Fruit fly (Drosophila melanogaster): Measurements from ENCODE around the gene dpr15.

The dpr15 gene

dm6 chr3R:12158495-12158894, at the start of gene dpr15:
Gene dpr15 (minus strand): TSS chr3R:12158595.
- TF ChIP-seq CG4496 (GFP tag; IDR thresholded peaks at IDR 0.05) = no peak
- no peak for TF ChIP-seq Ets98B (GFP tag; IDR thresholded peaks at IDR 0.05)
- TF ChIP-seq CG10348 (GFP tag; IDR thresholded peaks at IDR 0.05) = no peak
- TF ChIP-seq CG8159 (tag; optimal IDR thresholded peaks at IDR 0.05) = no peak
- no peak for TF ChIP-seq gl (tag; optimal IDR thresholded peaks at IDR 0.05)
- TF ChIP-seq EcR (GFP tag; optimal IDR thresholded peaks at IDR 0.05) = no peak
- TF ChIP-seq Snoo (tag; optimal IDR thresholded peaks at IDR 0.05) = no peak
- no peak for TF ChIP-seq CG14655 (GFP tag; optimal IDR thresholded peaks at IDR 0.05)
- TF ChIP-seq CG15710 (tag; optimal IDR thresholded peaks at IDR 0.05) = no peak

- no peak for TF ChIP-seq CG8159 (tag; optimal IDR thresholded peaks at IDR 0.05)
- TF ChIP-seq CG13204 (GFP tag; optimal IDR thresholded peaks at IDR 0.05) = no peak
- TF ChIP-seq gl (tag; optimal IDR thresholded peaks at IDR 0.05) = no peak
- TF ChIP-seq fd96Ca (GFP tag; IDR thresholded peaks at IDR 0.05) = no peak
- no peak for TF ChIP-seq D1 (tag; optimal IDR thresholded peaks at IDR 0.05)
- no peak for TF ChIP-seq CG17806 (tag; optimal IDR thresholded peaks at IDR 0.05)
- TF ChIP-seq Ets98B (GFP tag; IDR thresholded peaks at IDR 0.05) = no peak
- TF ChIP-seq Pif1A (GFP tag; optimal IDR thresholded peaks at IDR 0.05) = no peak
- no peak for TF ChIP-seq CG12605 (GFP tag; IDR thresholded peaks at IDR 0.05)
- TF ChIP-seq CG34367 (tag; optimal IDR thresholded peaks at IDR 0.05) = no peak
- TF ChIP-seq CG15710 (tag; optimal IDR thresholded peaks at IDR 0.05) = no peak
- TF ChIP-seq CG4496 (GFP tag; IDR thresholded peaks at IDR 0.05) = no peak
- TF ChIP-seq EcR (GFP tag; optimal IDR thresholded peaks at IDR 0.05) = no peak
These were observed 39.2 kb upstream of the dpr15 start, which contains the start of gene Adk1 for dm6 chr3R:12197641-12198040. Gene Adk1 (plus strand): TSS chr3R:12197941.

dm6 chr3R:12196100-12196499, 37.7 kb upstream of the dpr15 start:
- TF ChIP-seq CG34367 (tag; optimal IDR thresholded peaks at IDR 0.05) (no peak), CG17806 (tag; optimal IDR thresholded peaks at IDR 0.05) (no peak), CG10348 (GFP tag; IDR thresholded peaks at IDR 0.05) (no peak), gl (tag; optimal IDR thresholded peaks at IDR 0.05) (no peak), CG12605 (GFP tag; IDR thresholded peaks at IDR 0.05) (no peak), CG8159 (tag; optimal IDR thresholded peaks at IDR 0.05) (peak; percentile 53), Pif1B (GFP tag; optimal IDR thresholded peaks at IDR 0.05) (no peak), CG4496 (GFP tag; IDR thresholded peaks at IDR 0.05) (0 out of 3 replicates have a peak, but pooled peaks have one; percentile 31), CG14655 (GFP tag; optimal IDR thresholded peaks at IDR 0.05) (peak; percentile 37), fd96Ca (GFP tag; IDR thresholded peaks at IDR 0.05) (no peak), Pif1A (GFP tag; optimal IDR thresholded peaks at IDR 0.05) (peak; percentile 8), CG15710 (tag; optimal IDR thresholded peaks at IDR 0.05) (peak; percentile 55)

- no peak for TF ChIP-seq CG32121 (GFP tag; IDR thresholded peaks at IDR 0.05)
- TF ChIP-seq fd96Ca (GFP tag; IDR thresholded peaks at IDR 0.05) = no peak
- TF ChIP-seq CG10348 (GFP tag; IDR thresholded peaks at IDR 0.05) = no peak
- no peak for TF ChIP-seq CG15710 (tag; optimal IDR thresholded peaks at IDR 0.05)
These were observed 36.5 kb upstream of the dpr15 start, which contains the start of the genes eIF3d2 and CG43450 for dm6 chr3R:12194911-12195310. Gene eIF3d2 (minus strand): TSS chr3R:12195011. Gene CG43450 (plus strand): TSS chr3R:12195294.

- TF ChIP-seq CG15710 (tag; optimal IDR thresholded peaks at IDR 0.05) = no peak
- no peak for TF ChIP-seq Snoo (tag; optimal IDR thresholded peaks at IDR 0.05)
- no peak for TF ChIP-seq Pif1A (GFP tag; optimal IDR thresholded peaks at IDR 0.05)
- no peak for TF ChIP-seq CG13204 (GFP tag; optimal IDR thresholded peaks at IDR 0.05)
- no peak for TF ChIP-seq CG12605 (GFP tag; IDR thresholded peaks at IDR 0.05)
- no peak for TF ChIP-seq rn (GFP tag; IDR thresholded peaks at IDR 0.05)
- TF ChIP-seq CG32121 (GFP tag; IDR thresholded peaks at IDR 0.05) = no peak
- no peak for TF ChIP-seq CG4496 (GFP tag; IDR thresholded peaks at IDR 0.05)
- TF ChIP-seq Pif1B (GFP tag; optimal IDR thresholded peaks at IDR 0.05) = no peak
- no peak for TF ChIP-seq EcR (GFP tag; optimal IDR thresholded peaks at IDR 0.05)
- TF ChIP-seq CG8159 (tag; optimal IDR thresholded peaks at IDR 0.05) = no peak
- TF ChIP-seq CG8301 (tag; optimal IDR thresholded peaks at IDR 0.05) = no peak
- TF ChIP-seq CG14655 (GFP tag; optimal IDR thresholded peaks at IDR 0.05) = no peak
- no peak for TF ChIP-seq CG17806 (tag; optimal IDR thresholded peaks at IDR 0.05)
- no peak for TF ChIP-seq gl (tag; optimal IDR thresholded peaks at IDR 0.05)
- TF ChIP-seq Ets98B (GFP tag; IDR thresholded peaks at IDR 0.05) = no peak
- no peak for TF ChIP-seq fd96Ca (GFP tag; IDR thresholded peaks at IDR 0.05)
- TF ChIP-seq CG10348 (GFP tag; IDR thresholded peaks at IDR 0.05) = no peak
- TF ChIP-seq D1 (tag; optimal IDR thresholded peaks at IDR 0.05) = no peak
These were observed 27.2 kb upstream of the dpr15 start for dm6 chr3R:12185615-12186014.

dm6 chr3R:12168348-12168747, 10.0 kb upstream of the dpr15 start:
- TF ChIP-seq Ets98B (GFP tag; IDR thresholded peaks at IDR 0.05) (peak; percentile 18; the same call in 1 of the 2 replicates), Pif1B (GFP tag; optimal IDR thresholded peaks at IDR 0.05) (no peak), Pif1A (GFP tag; optimal IDR thresholded peaks at IDR 0.05) (no peak), rn (GFP tag; IDR thresholded peaks at IDR 0.05) (no peak), CG15710 (tag; optimal IDR thresholded peaks at IDR 0.05) (no peak), EcR (GFP tag; optimal IDR thresholded peaks at IDR 0.05) (no peak), CG13204 (GFP tag; optimal IDR thresholded peaks at IDR 0.05) (no peak), CG34367 (tag; optimal IDR thresholded peaks at IDR 0.05) (no peak), CG12605 (GFP tag; IDR thresholded peaks at IDR 0.05) (peak; percentile 22; the same call in 1 of the 2 replicates), CG9948 (tag; optimal IDR thresholded peaks at IDR 0.05) (no peak), CG14655 (GFP tag; optimal IDR thresholded peaks at IDR 0.05) (peak; percentile 52), CG10348 (GFP tag; IDR thresholded peaks at IDR 0.05) (no peak), CG8301 (tag; optimal IDR thresholded peaks at IDR 0.05) (no peak), CG8159 (tag; optimal IDR thresholded peaks at IDR 0.05) (peak; percentile 3), fd96Ca (GFP tag; IDR thresholded peaks at IDR 0.05) (peak; percentile 55; the same call in 2 of the 3 replicates), CG17806 (tag; optimal IDR thresholded peaks at IDR 0.05) (no peak), D1 (tag; optimal IDR thresholded peaks at IDR 0.05) (no peak), CG4496 (GFP tag; IDR thresholded peaks at IDR 0.05) (peak; percentile 58; the same call in 2 of the 3 replicates), CG32121 (GFP tag; IDR thresholded peaks at IDR 0.05) (no peak), gl (tag; optimal IDR thresholded peaks at IDR 0.05) (no peak), Snoo (tag; optimal IDR thresholded peaks at IDR 0.05) (no peak)
